Worm (Caenorhabditis elegans): ENCODE measurements around the gene F22E5.6.
"Not testable (repeated sequence)": the region's sequence is repeated elsewhere in the genome, so short reads cannot be mapped to it uniquely, and the experiment has no call there.

DNA sequence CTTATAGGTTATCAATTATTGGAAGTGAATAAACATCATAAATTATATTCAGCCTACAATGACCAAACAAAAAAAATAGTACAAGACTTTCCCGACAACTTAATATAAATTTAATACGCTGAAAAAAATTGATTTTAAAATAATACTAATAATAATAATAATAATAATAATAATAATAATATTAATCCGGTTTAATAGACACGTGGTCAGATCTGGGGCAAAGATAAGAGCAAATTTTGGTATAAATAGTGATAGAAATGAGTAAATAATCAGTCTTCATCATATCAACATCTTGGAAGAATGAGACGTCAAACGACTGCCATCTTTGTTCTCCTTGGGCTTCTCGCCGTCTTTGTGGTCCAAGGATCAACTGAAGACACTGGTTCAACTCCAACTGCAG is 33.0 kb upstream of the F22E5.6 start, which contains the start of gene msrp-5:
- not testable (repeated sequence) for TF ChIP-seq med-1 (GFP tag; optimal IDR thresholded peaks at IDR 0.05; ENCODE audit: insufficient read depth); ref-1 (GFP tag; conservative IDR thresholded peaks at IDR 0.05); klf-2 (GFP tag; conservative IDR thresholded peaks at IDR 0.05); flt-1 (GFP tag; IDR thresholded peaks at IDR 0.05); ztf-29 (GFP tag; IDR thresholded peaks at IDR 0.05); cog-1 (tag; optimal IDR thresholded peaks at IDR 0.05); tab-1 (GFP tag; IDR thresholded peaks at IDR 0.05); ztf-23 (GFP tag; IDR thresholded peaks at IDR 0.05)

All from whole organism, midembryonic.